Worm (Caenorhabditis elegans): Measurements from ENCODE around the gene C28D4.8.

C28D4.8 gene

DNA sequence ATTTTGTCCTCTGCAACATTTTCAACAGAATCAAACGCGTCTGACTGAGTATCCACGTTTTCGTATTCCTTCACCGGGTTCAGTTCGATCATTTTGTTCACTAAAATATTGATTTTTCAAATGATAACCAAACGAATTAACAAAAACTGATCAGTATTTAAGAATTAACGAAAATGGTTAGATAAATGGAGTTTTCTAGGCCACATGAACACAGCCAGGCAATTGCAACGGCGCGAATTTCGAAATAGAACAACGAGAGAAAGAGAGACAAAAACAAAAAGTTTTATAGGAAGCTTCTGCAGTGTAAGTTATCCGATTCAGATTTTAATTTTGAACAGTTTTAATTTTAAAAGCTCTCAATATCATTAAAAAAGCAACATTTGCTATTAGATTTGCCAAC lies 29.3 kb upstream of the C28D4.8 start, which contains the start of gene sna-2 (continued):
- TF ChIP-seq efl-1 (optimal IDR thresholded peaks at IDR 0.05) (peak; percentile 93 to 94), efl-1 (GFP tag; optimal IDR thresholded peaks at IDR 0.05 in 1 of 2) (peak; percentile 92 to 99), Y116A8C.19 (tag; optimal IDR thresholded peaks at IDR 0.05; ENCODE audit: borderline replicate concordance) (no peak), lin-15B (tag; optimal IDR thresholded peaks at IDR 0.05) (peak; percentile 51), efl-3 (GFP tag; optimal IDR thresholded peaks at IDR 0.05) (no peak), irx-1 (tag; optimal IDR thresholded peaks at IDR 0.05) (peak; percentile 51), mab-9 (GFP tag; IDR thresholded peaks at IDR 0.05) (no peak), fkh-10 (GFP tag; optimal IDR thresholded peaks at IDR 0.05) (no peak), ceh-88 (GFP tag; IDR thresholded peaks at IDR 0.05) (no peak), nhr-19 (GFP tag; conservative IDR thresholded peaks at IDR 0.05) (no peak), nhr-71 (tag; optimal IDR thresholded peaks at IDR 0.05) (peak; percentile 65), snpc-4 (tag; optimal IDR thresholded peaks at IDR 0.05) (peak; percentile 34), ztf-4 (tag; optimal IDR thresholded peaks at IDR 0.05) (no peak), mef-2 (tag; optimal IDR thresholded peaks at IDR 0.05) (no peak), hlh-4 (tag; optimal IDR thresholded peaks at IDR 0.05) (no peak), lin-14 (GFP tag; optimal IDR thresholded peaks at IDR 0.05) (peak; percentile 56), nhr-84 (tag; optimal IDR thresholded peaks at IDR 0.05) (no peak), nhr-90 (tag; optimal IDR thresholded peaks at IDR 0.05; ENCODE audit: poor library complexity) (peak; percentile 33), F16B12.6 (tag; optimal IDR thresholded peaks at IDR 0.05) (no peak), snu-23 (GFP tag; optimal IDR thresholded peaks at IDR 0.05) (peak; percentile 37), C04F5.9 (tag; optimal IDR thresholded peaks at IDR 0.05) (no peak), ceh-90 (tag; optimal IDR thresholded peaks at IDR 0.05) (peak; percentile 80), ceh-8 (GFP tag; optimal IDR thresholded peaks at IDR 0.05) (no peak), nhr-237 (tag; optimal IDR thresholded peaks at IDR 0.05) (no peak), lin-13 (GFP tag; optimal IDR thresholded peaks at IDR 0.05) (no peak), nhr-28 (tag; optimal IDR thresholded peaks at IDR 0.05) (no peak), egl-27 (tag; optimal IDR thresholded peaks at IDR 0.05) (no peak), isw-1 (GFP tag; IDR thresholded peaks at IDR 0.05) (peak; percentile 33; the same call in 1 of the 2 replicates), fkh-4 (tag; optimal IDR thresholded peaks at IDR 0.05; ENCODE audit: borderline replicate concordance) (peak; percentile 4), ama-1 (optimal IDR thresholded peaks at IDR 0.05) (no peak), unc-86 (tag; optimal IDR thresholded peaks at IDR 0.05) (no peak), sup-37 (GFP tag; optimal IDR thresholded peaks at IDR 0.05) (no peak), lsy-2 (tag; optimal IDR thresholded peaks at IDR 0.05) (peak; percentile 29 to 80), unc-98 (GFP tag; IDR thresholded peaks at IDR 0.05) (no peak), nhr-20 (tag; optimal IDR thresholded peaks at IDR 0.05) (peak; percentile 47), mdl-1 (tag; optimal IDR thresholded peaks at IDR 0.05) (no peak), lin-35 (GFP tag; optimal IDR thresholded peaks at IDR 0.05) (peak; percentile 93 to 96), nhr-12 (tag; optimal IDR thresholded peaks at IDR 0.05) (no peak), nhr-77 (tag; optimal IDR thresholded peaks at IDR 0.05) (no peak), mep-1 (tag; optimal IDR thresholded peaks at IDR 0.05) (peak; percentile 55), ztf-11 (tag; optimal IDR thresholded peaks at IDR 0.05) (peak in 1 of 2 experiments; percentile 43)

- TF ChIP-seq aha-1 (tag; optimal IDR thresholded peaks at IDR 0.05), result no peak
- TF ChIP-seq skn-1 (tag; optimal IDR thresholded peaks at IDR 0.05), result no peak
- TF ChIP-seq elt-2 (tag; optimal IDR thresholded peaks at IDR 0.05), result no peak
- no peak for TF ChIP-seq mep-1 (tag; optimal IDR thresholded peaks at IDR 0.05)
- no peak for TF ChIP-seq snpc-4 (tag; optimal IDR thresholded peaks at IDR 0.05)
- no peak for TF ChIP-seq nhr-85 (tag)
- no peak for TF ChIP-seq nhr-76 (tag; optimal IDR thresholded peaks at IDR 0.05)
- TF ChIP-seq efl-1 (optimal IDR thresholded peaks at IDR 0.05), result no peak
- TF ChIP-seq efl-1 (GFP tag; optimal IDR thresholded peaks at IDR 0.05 in 1 of 2), result no peak
- TF ChIP-seq lin-14 (GFP tag; optimal IDR thresholded peaks at IDR 0.05), result no peak
- no peak for TF ChIP-seq dpl-1 (GFP tag; optimal IDR thresholded peaks at IDR 0.05)
- TF ChIP-seq nhr-237 (tag; optimal IDR thresholded peaks at IDR 0.05), result no peak
- TF ChIP-seq mdl-1 (tag; optimal IDR thresholded peaks at IDR 0.05), result no peak
Observed at ce11 chrIV:9773441-9773840, 25.2 kb upstream of the C28D4.8 start.
